Comparison of ENCODE assay signal across 1 fruit fly cellular context in the genomic region with DNA sequence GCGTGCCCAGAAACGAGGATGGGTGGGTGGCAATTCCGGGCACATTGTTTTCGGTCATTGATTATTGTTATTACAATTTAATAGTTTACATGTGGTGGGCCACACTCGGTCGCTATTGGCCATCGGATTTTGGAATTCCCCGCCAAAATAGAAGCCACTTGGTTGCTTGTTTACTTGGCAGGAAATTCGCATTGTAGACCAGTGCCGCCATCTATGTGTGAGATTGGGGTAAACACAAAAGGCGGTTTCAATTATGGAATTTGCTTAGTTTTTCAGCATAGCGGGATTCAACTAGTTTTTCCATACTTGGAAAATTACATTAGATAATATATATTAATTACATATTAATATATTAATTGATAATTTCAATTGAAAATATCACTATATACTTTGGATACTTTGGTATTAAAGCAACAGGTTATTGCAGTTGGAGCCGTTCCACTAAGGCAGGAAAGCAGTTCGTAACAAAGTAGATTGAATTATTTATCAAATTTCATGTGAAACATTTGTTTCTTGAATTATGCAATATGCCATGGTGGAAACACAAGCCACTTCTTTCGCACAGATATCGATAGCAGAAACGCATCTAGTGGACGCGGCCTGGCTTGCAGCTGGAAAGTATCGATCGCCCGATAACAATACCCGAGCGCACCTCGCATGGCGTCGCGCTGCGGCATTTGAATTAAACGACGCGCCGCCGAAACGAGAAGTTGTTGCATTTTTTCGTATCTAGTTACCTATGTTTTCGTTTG.
A peak's percentile ranks its signal among the peaks of the same experiment; 100 is the strongest.
TF ChIP-seq lines count a peak whose summit lies in the region.

Gene mud (plus strand): TSS at position 698 of the 752 bp plus-strand sequence.

TF ChIP-seq in whole organism, embryonic, 481 proteins besides CTCF, POLR2A, EP300 and RAD21 (continued from another document and continues in another):
- TF ChIP-seq nerfin-1 (tag; optimal IDR thresholded peaks at IDR 0.05; lab: Kevin White, UChicago) (no peak), CG32772 (GFP tag; IDR thresholded peaks at IDR 0.05; lab: Robert Waterston, UW) (no peak), dysf (GFP tag; IDR thresholded peaks at IDR 0.05; lab: Robert Waterston, UW) (0 out of 3 replicates have a peak, but pooled peaks have one; percentile 34), BEAF-32 (GFP tag; optimal IDR thresholded peaks at IDR 0.05; lab: Kevin White, UChicago) (peak; percentile 76), CG12219 (GFP tag; optimal IDR thresholded peaks at IDR 0.05; lab: Kevin White, UChicago) (no peak), CG3163 (GFP tag; optimal IDR thresholded peaks at IDR 0.05; lab: Kevin White, UChicago) (no peak), knrl (GFP tag; IDR thresholded peaks at IDR 0.05; lab: Robert Waterston, UW; ENCODE audit: partially characterized antibody) (peak; percentile 81), Pdp1 (GFP tag; optimal IDR thresholded peaks at IDR 0.05; lab: Kevin White, UChicago) (peak in 1 of 2 experiments; percentile 98), eve (GFP tag; optimal IDR thresholded peaks at IDR 0.05; lab: Kevin White, UChicago) (no peak), Poxn (GFP tag; IDR thresholded peaks at IDR 0.05; lab: Robert Waterston, UW) (no peak), az2 (GFP tag; optimal IDR thresholded peaks at IDR 0.05; lab: Kevin White, UChicago) (peak; percentile 18), mld (GFP tag; IDR thresholded peaks at IDR 0.05; lab: Robert Waterston, UW; ENCODE audit: partially characterized antibody) (peak; percentile 38; the same call in 1 of the 3 replicates), CG6813 (GFP tag; optimal IDR thresholded peaks at IDR 0.05; lab: Kevin White, UChicago) (no peak), pros (GFP tag; optimal IDR thresholded peaks at IDR 0.05; lab: Kevin White, UChicago) (no peak), sima (GFP tag; optimal IDR thresholded peaks at IDR 0.05; lab: Kevin White, UChicago) (no peak), CoRest (tag; optimal IDR thresholded peaks at IDR 0.05; lab: Kevin White, UChicago) (peak; percentile 54), Antp (GFP tag; optimal IDR thresholded peaks at IDR 0.05; lab: Kevin White, UChicago) (no peak), stwl (tag; optimal IDR thresholded peaks at IDR 0.05; lab: Kevin White, UChicago) (peak; percentile 40), CG17802 (tag; optimal IDR thresholded peaks at IDR 0.05; lab: Kevin White, UChicago) (peak; percentile 84), tin (GFP tag; optimal IDR thresholded peaks at IDR 0.05; lab: Kevin White, UChicago) (peak; percentile 6), H15 (GFP tag; IDR thresholded peaks at IDR 0.05; lab: Robert Waterston, UW) (no peak), gsb (GFP tag; IDR thresholded peaks at IDR 0.05; lab: Robert Waterston, UW) (no peak), MESR4 (GFP tag; optimal IDR thresholded peaks at IDR 0.05; lab: Kevin White, UChicago) (no peak), CG13624 (GFP tag; optimal IDR thresholded peaks at IDR 0.05; lab: Kevin White, UChicago) (no peak), jing (GFP tag; optimal IDR thresholded peaks at IDR 0.05; lab: Kevin White, UChicago) (no peak), CG16779 (GFP tag; IDR thresholded peaks at IDR 0.05; lab: Robert Waterston, UW) (no peak), lola (GFP tag; optimal IDR thresholded peaks at IDR 0.05; lab: Kevin White, UChicago) (peak in 1 of 3 experiments; percentile 41), Oaz (GFP tag; IDR thresholded peaks at IDR 0.05; lab: Robert Waterston, UW) (no peak), CG6254 (GFP tag; optimal IDR thresholded peaks at IDR 0.05; lab: Kevin White, UChicago) (no peak), tio (GFP tag; optimal IDR thresholded peaks at IDR 0.05; lab: Kevin White, UChicago) (peak; percentile 21), HmgZ (tag; optimal IDR thresholded peaks at IDR 0.05; lab: Kevin White, UChicago) (peak; percentile 10), bowl (GFP tag; IDR thresholded peaks at IDR 0.05; lab: Robert Waterston, UW) (no peak), prd (optimal IDR thresholded peaks at IDR 0.05; lab: Kevin White, UChicago) (no peak), prd (GFP tag; IDR thresholded peaks at IDR 0.05; lab: Robert Waterston, UW) (peak; percentile 66; the same call in 2 of the 3 replicates), CG3995 (GFP tag; optimal IDR thresholded peaks at IDR 0.05; lab: Kevin White, UChicago) (no peak), ind (GFP tag; optimal IDR thresholded peaks at IDR 0.05; lab: Kevin White, UChicago) (peak; percentile 20), CG1602 (GFP tag; optimal IDR thresholded peaks at IDR 0.05; lab: Kevin White, UChicago) (no peak), sens (GFP tag; lab: Kevin White, UChicago) (peak; percentile 57), slbo (GFP tag; IDR thresholded peaks at IDR 0.05; lab: Robert Waterston, UW) (peak; percentile 45), CG5245 (GFP tag; optimal IDR thresholded peaks at IDR 0.05; lab: Kevin White, UChicago) (no peak), Aef1 (GFP tag; IDR thresholded peaks at IDR 0.05; lab: Robert Waterston, UW) (peak; percentile 28; the same call in 1 of the 3 replicates), CG33557 (GFP tag; optimal IDR thresholded peaks at IDR 0.05; lab: Kevin White, UChicago) (peak; percentile 23), CG10565 (GFP tag; optimal IDR thresholded peaks at IDR 0.05; lab: Kevin White, UChicago) (no peak), Opbp (GFP tag; IDR thresholded peaks at IDR 0.05; lab: Robert Waterston, UW; ENCODE audit: partially characterized antibody) (peak; percentile 69; the same call in 2 of the 3 replicates), CG30020 (tag; optimal IDR thresholded peaks at IDR 0.05; lab: Kevin White, UChicago) (peak; percentile 90), HLH4C (GFP tag; IDR thresholded peaks at IDR 0.05; lab: Robert Waterston, UW; ENCODE audit: partially characterized antibody) (peak; percentile 77), Awh (GFP tag; IDR thresholded peaks at IDR 0.05; lab: Robert Waterston, UW) (0 out of 2 replicates have a peak, but pooled peaks have one; percentile 38), CG17829 (tag; optimal IDR thresholded peaks at IDR 0.05; lab: Kevin White, UChicago) (peak; percentile 53), Nf-YB (GFP tag; optimal IDR thresholded peaks at IDR 0.05; lab: Kevin White, UChicago) (no peak), CG11560 (tag; IDR thresholded peaks at IDR 0.05; lab: Robert Waterston, UW) (no peak), Hmx (GFP tag; optimal IDR thresholded peaks at IDR 0.05; lab: Kevin White, UChicago) (no peak), CG14441 (GFP tag; IDR thresholded peaks at IDR 0.05; lab: Robert Waterston, UW) (peak; percentile 50; the same call in 1 of the 2 replicates), fru (optimal IDR thresholded peaks at IDR 0.05; lab: Kevin White, UChicago) (no peak), CG17385 (GFP tag; optimal IDR thresholded peaks at IDR 0.05; lab: Kevin White, UChicago) (no peak), CG7987 (GFP tag; optimal IDR thresholded peaks at IDR 0.05; lab: Kevin White, UChicago) (no peak), lab (GFP tag; optimal IDR thresholded peaks at IDR 0.05; lab: Kevin White, UChicago) (peak; percentile 4), sisA (GFP tag; IDR thresholded peaks at IDR 0.05; lab: Robert Waterston, UW) (0 out of 2 replicates have a peak, but pooled peaks have one; percentile 30), h (optimal IDR thresholded peaks at IDR 0.05; lab: Kevin White, UChicago) (no peak), br (optimal IDR thresholded peaks at IDR 0.05; lab: Kevin White, UChicago) (no peak), CG3407 (GFP tag; optimal IDR thresholded peaks at IDR 0.05; lab: Kevin White, UChicago) (no peak), otp (GFP tag; IDR thresholded peaks at IDR 0.05; lab: Robert Waterston, UW) (0 out of 3 replicates have a peak, but pooled peaks have one; percentile 7), pzg (GFP tag; optimal IDR thresholded peaks at IDR 0.05; lab: Kevin White, UChicago) (peak; percentile 61), CG13775 (GFP tag; optimal IDR thresholded peaks at IDR 0.05; lab: Kevin White, UChicago) (peak; percentile 61), CG9876 (GFP tag; optimal IDR thresholded peaks at IDR 0.05; lab: Kevin White, UChicago) (no peak), CG17361 (GFP tag; IDR thresholded peaks at IDR 0.05; lab: Robert Waterston, UW) (no peak; the same call in 2 of the 3 replicates), pum (GFP tag; optimal IDR thresholded peaks at IDR 0.05; lab: Kevin White, UChicago) (no peak), sens-2 (GFP tag; IDR thresholded peaks at IDR 0.05; lab: Robert Waterston, UW) (no peak), inv (GFP tag; IDR thresholded peaks at IDR 0.05; lab: Robert Waterston, UW; ENCODE audit: partially characterized antibody) (peak; percentile 56), Sin3A (optimal IDR thresholded peaks at IDR 0.05; lab: Kevin White, UChicago) (peak; percentile 42), Xrp1 (GFP tag; IDR thresholded peaks at IDR 0.05; lab: Robert Waterston, UW) (peak; percentile 44; the same call in 1 of the 2 replicates), Hr78 (GFP tag; optimal IDR thresholded peaks at IDR 0.05; lab: Kevin White, UChicago) (no peak), tgo (GFP tag; IDR thresholded peaks at IDR 0.05; lab: Robert Waterston, UW) (no peak; the same call in 2 of the 3 replicates), Xbp1 (GFP tag; optimal IDR thresholded peaks at IDR 0.05; lab: Kevin White, UChicago) (peak; percentile 37), ap (GFP tag; IDR thresholded peaks at IDR 0.05; lab: Robert Waterston, UW) (0 out of 2 replicates have a peak, but pooled peaks have one; percentile 7), fd64A (GFP tag; optimal IDR thresholded peaks at IDR 0.05; lab: Kevin White, UChicago) (no peak), Dp (GFP tag; optimal IDR thresholded peaks at IDR 0.05; lab: Kevin White, UChicago) (peak; percentile 74), hbn (GFP tag; IDR thresholded peaks at IDR 0.05; lab: Robert Waterston, UW; ENCODE audit: partially characterized antibody) (peak; percentile 48), zfh2 (GFP tag; optimal IDR thresholded peaks at IDR 0.05; lab: Kevin White, UChicago) (peak; percentile 20), tna (GFP tag; IDR thresholded peaks at IDR 0.05; lab: Robert Waterston, UW; ENCODE audit: partially characterized antibody) (peak; percentile 68), Nf-YC (tag; optimal IDR thresholded peaks at IDR 0.05; lab: Kevin White, UChicago) (no peak), amos (GFP tag; IDR thresholded peaks at IDR 0.05; lab: Robert Waterston, UW; ENCODE audit: partially characterized antibody) (peak; percentile 77), CG2712 (tag; optimal IDR thresholded peaks at IDR 0.05; lab: Kevin White, UChicago) (peak; percentile 69), bbx (GFP tag; IDR thresholded peaks at IDR 0.05; lab: Robert Waterston, UW; ENCODE audit: partially characterized antibody) (peak; percentile 77), CG32532 (GFP tag; IDR thresholded peaks at IDR 0.05; lab: Robert Waterston, UW) (peak; percentile 48), CG8359 (GFP tag; optimal IDR thresholded peaks at IDR 0.05; lab: Kevin White, UChicago; ENCODE audit: borderline replicate concordance) (no peak), Dip2 (GFP tag; IDR thresholded peaks at IDR 0.05; lab: Robert Waterston, UW) (peak; percentile 86), HLH54F (GFP tag; optimal IDR thresholded peaks at IDR 0.05; lab: Kevin White, UChicago) (peak; percentile 8), nau (GFP tag; optimal IDR thresholded peaks at IDR 0.05; lab: Kevin White, UChicago) (no peak), Mrtf (GFP tag; IDR thresholded peaks at IDR 0.05; lab: Robert Waterston, UW) (0 out of 3 replicates have a peak, but pooled peaks have one; percentile 33), CG11696 (GFP tag; IDR thresholded peaks at IDR 0.05; lab: Robert Waterston, UW) (no peak), CG18619 (GFP tag; optimal IDR thresholded peaks at IDR 0.05; lab: Kevin White, UChicago) (peak; percentile 12), CG8388 (GFP tag; optimal IDR thresholded peaks at IDR 0.05; lab: Kevin White, UChicago) (peak; percentile 21), ken (GFP tag; IDR thresholded peaks at IDR 0.05; lab: Robert Waterston, UW) (0 out of 3 replicates have a peak, but pooled peaks have one; percentile 46), CG14667 (GFP tag; IDR thresholded peaks at IDR 0.05; lab: Robert Waterston, UW) (no peak), CG11723 (GFP tag; optimal IDR thresholded peaks at IDR 0.05; lab: Kevin White, UChicago) (no peak), CG18262 (tag; optimal IDR thresholded peaks at IDR 0.05; lab: Kevin White, UChicago) (peak; percentile 60), row (GFP tag; IDR thresholded peaks at IDR 0.05; lab: Robert Waterston, UW) (peak; percentile 80), Fer3 (tag; optimal IDR thresholded peaks at IDR 0.05; lab: Kevin White, UChicago) (peak; percentile 10), zfh1 (GFP tag; IDR thresholded peaks at IDR 0.05; lab: Robert Waterston, UW) (0 out of 3 replicates have a peak, but pooled peaks have one; percentile 9), dan (GFP tag; IDR thresholded peaks at IDR 0.05; lab: Robert Waterston, UW) (no peak), dmrt11E (tag; optimal IDR thresholded peaks at IDR 0.05; lab: Kevin White, UChicago) (peak; percentile 43), zen2 (GFP tag; IDR thresholded peaks at IDR 0.05; lab: Robert Waterston, UW; ENCODE audit: partially characterized antibody) (0 out of 3 replicates have a peak, but pooled peaks have one; percentile 13), Doc2 (GFP tag; IDR thresholded peaks at IDR 0.05; lab: Robert Waterston, UW) (no peak), Ets97D (GFP tag; optimal IDR thresholded peaks at IDR 0.05; lab: Kevin White, UChicago) (peak; percentile 19), Hand (GFP tag; optimal IDR thresholded peaks at IDR 0.05; lab: Kevin White, UChicago) (no peak), CG13894 (tag; optimal IDR thresholded peaks at IDR 0.05; lab: Kevin White, UChicago) (no peak), Ets65A (GFP tag; lab: Kevin White, UChicago) (peak; percentile 79), CG4404 (GFP tag; IDR thresholded peaks at IDR 0.05; lab: Robert Waterston, UW) (peak; percentile 31; the same call in 1 of the 2 replicates), esg (GFP tag; conservative IDR thresholded peaks at IDR 0.05; lab: Robert Waterston, UW) (peak; percentile 30; the same call in 1 of the 2 replicates), Dref (GFP tag; IDR thresholded peaks at IDR 0.05; lab: Robert Waterston, UW) (peak; percentile 92), CG12391 (tag; optimal IDR thresholded peaks at IDR 0.05; lab: Kevin White, UChicago) (peak; percentile 58), hb (GFP tag; IDR thresholded peaks at IDR 0.05; lab: Robert Waterston, UW; ENCODE audit: partially characterized antibody) (peak; percentile 77), grn (GFP tag; optimal IDR thresholded peaks at IDR 0.05; lab: Kevin White, UChicago) (no peak), CG5180 (GFP tag; optimal IDR thresholded peaks at IDR 0.05; lab: Kevin White, UChicago) (no peak), Hr51 (GFP tag; optimal IDR thresholded peaks at IDR 0.05; lab: Kevin White, UChicago) (peak in 1 of 2 experiments; percentile 6), B-H1 (GFP tag; IDR thresholded peaks at IDR 0.05; lab: Robert Waterston, UW) (peak; percentile 27; the same call in 2 of the 3 replicates), ttk (GFP tag; IDR thresholded peaks at IDR 0.05; lab: Robert Waterston, UW) (peak; percentile 29; the same call in 1 of the 2 replicates), CG30431 (GFP tag; optimal IDR thresholded peaks at IDR 0.05; lab: Kevin White, UChicago) (peak; percentile 28)
